Worm (Caenorhabditis elegans): ENCODE results near the gene ZC477.3.

Gene ZC477.3

DNA sequence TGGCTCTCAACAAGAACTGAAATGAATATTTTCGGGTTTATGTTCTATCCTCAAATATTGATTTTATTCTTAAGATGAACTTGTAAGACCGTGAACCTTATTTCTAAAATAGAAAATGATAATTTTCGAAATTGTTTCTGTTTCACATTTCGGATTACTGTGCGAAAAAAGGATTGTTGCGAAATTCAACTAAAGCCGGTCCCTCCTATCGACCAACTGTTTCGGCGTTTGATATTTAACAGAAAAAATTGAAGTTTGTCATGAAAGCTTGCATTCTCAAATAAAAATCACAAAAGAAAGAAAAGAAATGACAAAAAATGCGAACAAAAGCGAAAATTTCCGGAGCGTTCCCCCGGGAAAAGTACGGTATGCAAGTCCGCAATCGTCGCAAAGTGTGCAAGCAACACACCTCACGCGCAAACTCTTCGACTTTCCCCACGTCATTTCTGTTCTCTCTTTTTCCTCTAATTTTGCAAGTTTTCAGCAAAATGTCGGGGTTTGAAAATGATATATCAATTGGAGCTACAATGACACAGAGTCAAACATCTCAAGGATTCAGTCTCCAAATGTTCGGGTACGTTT lies 45.8 kb downstream of the ZC477.3 start, which contains the start of gene C34D4.4 (continued):
- peak; percentile 65 for TF ChIP-seq blmp-1 (tag; optimal IDR thresholded peaks at IDR 0.05)
- no peak for TF ChIP-seq C34B4.2 (tag; optimal IDR thresholded peaks at IDR 0.05)
- TF ChIP-seq pag-3 (tag; optimal IDR thresholded peaks at IDR 0.05; ENCODE audit: borderline replicate concordance, insufficient read depth) = no peak
- no peak for TF ChIP-seq egl-27 (tag; optimal IDR thresholded peaks at IDR 0.05)
- TF ChIP-seq nhr-77 (tag; optimal IDR thresholded peaks at IDR 0.05) = no peak
- TF ChIP-seq lin-14 (GFP tag; optimal IDR thresholded peaks at IDR 0.05) = peak; percentile 53
- peak; percentile 22 for TF ChIP-seq unc-130 (tag; optimal IDR thresholded peaks at IDR 0.05)
- TF ChIP-seq xbp-1 (tag; optimal IDR thresholded peaks at IDR 0.05) = peak; percentile 9
- peak; percentile 20 for TF ChIP-seq mep-1 (tag; optimal IDR thresholded peaks at IDR 0.05)
- TF ChIP-seq snu-23 (GFP tag; optimal IDR thresholded peaks at IDR 0.05) = peak; percentile 47
- TF ChIP-seq lin-35 (GFP tag; optimal IDR thresholded peaks at IDR 0.05) = peak; percentile 57 to 72
- peak; percentile 36 for TF ChIP-seq nhr-71 (tag; optimal IDR thresholded peaks at IDR 0.05)
- peak; percentile 35 for TF ChIP-seq lin-15B (tag; optimal IDR thresholded peaks at IDR 0.05)
- peak; percentile 3 for TF ChIP-seq snpc-4 (tag; optimal IDR thresholded peaks at IDR 0.05)
- peak; percentile 19 for TF ChIP-seq rnt-1 (tag; optimal IDR thresholded peaks at IDR 0.05)
- TF ChIP-seq nhr-20 (tag; optimal IDR thresholded peaks at IDR 0.05) = peak; percentile 14
- peak; percentile 92 for TF ChIP-seq F16B12.6 (tag; optimal IDR thresholded peaks at IDR 0.05)
- TF ChIP-seq lir-3 (tag; optimal IDR thresholded peaks at IDR 0.05; ENCODE audit: poor library complexity) = no peak

DNA sequence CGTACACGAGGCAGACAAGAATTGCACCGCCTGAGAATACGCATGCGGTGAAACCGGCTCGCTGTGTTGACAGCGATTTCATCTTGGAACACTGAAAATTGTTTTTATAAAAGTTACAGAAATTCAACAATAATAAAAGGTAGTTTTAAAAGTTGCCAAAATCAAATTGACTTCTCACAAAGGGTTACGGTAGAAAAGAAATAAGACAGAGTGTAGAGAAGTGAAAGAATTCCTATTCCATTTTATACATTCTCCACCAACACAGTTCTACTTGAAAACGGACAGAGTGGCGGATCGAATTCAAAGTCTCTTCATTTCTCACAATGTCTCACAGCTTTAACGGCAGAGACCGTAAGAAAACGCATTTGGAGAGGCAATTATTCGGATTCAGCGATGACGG lies 49.1 kb downstream of the ZC477.3 start, which contains the start of gene col-113:
TSS of gene col-113 (minus strand) at position 101 of the 400 bp plus-strand sequence.
- TF ChIP-seq jun-1 (tag; optimal IDR thresholded peaks at IDR 0.05) = no peak
- TF ChIP-seq nhr-20 (tag; optimal IDR thresholded peaks at IDR 0.05) = no peak
- peak; percentile 55 for TF ChIP-seq nhr-85 (tag)

ce11 chrIV:7153362-7153761 lies 50.1 kb downstream of the ZC477.3 start, which contains the start of gene C34D4.3:
TSS of gene C34D4.3 (plus strand) at chrIV:7153662.
- no peak for TF ChIP-seq egl-13 (tag; optimal IDR thresholded peaks at IDR 0.05)

ce11 chrIV:7154356-7154755 lies 51.1 kb downstream of the ZC477.3 start, which contains the start of gene C34D4.2:
TSS of gene C34D4.2 (plus strand) at chrIV:7154656.
- TF ChIP-seq ztf-11 (tag; optimal IDR thresholded peaks at IDR 0.05) (no peak), unc-130 (tag; optimal IDR thresholded peaks at IDR 0.05) (no peak), egl-13 (tag; optimal IDR thresholded peaks at IDR 0.05) (no peak)
